Fruit fly (Drosophila melanogaster) whole organism, wandering third instar larva: ENCODE results near the gene SF2.

Source experiments
- CG32264 ChIP-seq: fragments of 200-800 bp; sonication (Bioruptor generic); optimal IDR thresholded peaks from 2 replicates; lab custom pipeline; 2016; ENCODE audit warnings: missing biosample characterization, missing genetic modification characterization
- CG9705 ChIP-seq: fragments of 200-800 bp; sonication (Bioruptor generic); optimal IDR thresholded peaks from 2 replicates; lab custom pipeline; 2018; ENCODE audit warnings: missing biosample characterization, mild to moderate bottlenecking, missing genetic modification characterization
- CrebA ChIP-seq: fragments of 200-800 bp; sonication (Bioruptor generic); optimal IDR thresholded peaks from 2 replicates; lab custom pipeline; 2016; ENCODE audit warnings: missing biosample characterization, mild to moderate bottlenecking, missing genetic modification characterization, borderline replicate concordance
- Dfd ChIP-seq: fragments of >200 bp; optimal IDR thresholded peaks from 2 replicates; lab custom pipeline; 2017; ENCODE audit warnings: missing biosample characterization, missing genetic modification characterization
- Dif ChIP-seq: fragments of 200-275, 200-300 bp; sonication (Bioruptor generic); optimal IDR thresholded peaks from 2 replicates; lab custom pipeline; 2018; ENCODE audit warnings: missing biosample characterization, missing genetic modification characterization; ENCODE audit not compliant: partially characterized antibody
- GATAd ChIP-seq: sonication (Bioruptor generic); optimal IDR thresholded peaks from 2 replicates; lab custom pipeline; 2016; ENCODE audit warnings: missing biosample characterization, missing genetic modification characterization
- HLH106 ChIP-seq: fragments of 200-800 bp; optimal IDR thresholded peaks from 3 replicates; lab custom pipeline; 2019; ENCODE audit warnings: missing biosample characterization, mild to moderate bottlenecking, missing genetic modification characterization, moderate library complexity
- Hr78 ChIP-seq: fragments of >200 bp; optimal IDR thresholded peaks from 2 replicates; lab custom pipeline; 2017; ENCODE audit warnings: missing biosample characterization, missing genetic modification characterization
- Jra ChIP-seq: sonication (Bioruptor generic); optimal IDR thresholded peaks from 2 replicates; lab custom pipeline; 2016; ENCODE audit warnings: missing biosample characterization, missing genetic modification characterization
- Myc ChIP-seq: fragments of >200 bp; optimal IDR thresholded peaks from 2 replicates; lab custom pipeline; 2017
- N ChIP-seq: fragments of >200 bp; optimal IDR thresholded peaks from 2 replicates; lab custom pipeline; 2018; ENCODE audit warnings: missing biosample characterization, missing external identifiers, missing genetic modification characterization
- OdsH ChIP-seq: fragments of 200-800 bp; sonication (Bioruptor generic); optimal IDR thresholded peaks from 2 replicates; lab custom pipeline; 2016; ENCODE audit warnings: missing biosample characterization, mild to moderate bottlenecking, missing genetic modification characterization
- Rel ChIP-seq, 2 experiments: fragments of 200-800 bp; sonication (Bioruptor generic) in 1 of 2; optimal IDR thresholded peaks; 2 replicates in 1 of 2; 3 replicates in 1 of 2; lab custom pipeline; 2016 to 2019; ENCODE audit warnings: mild to moderate bottlenecking in 2 of 2, missing biosample characterization in 2 of 2, missing genetic modification characterization in 2 of 2, moderate library complexity in 1 of 2
- Sp1 ChIP-seq: fragments of 200-800 bp; sonication (Bioruptor generic); optimal IDR thresholded peaks from 3 replicates; lab custom pipeline; 2019; ENCODE audit warnings: missing biosample characterization, mild to moderate bottlenecking, missing genetic modification characterization, moderate library complexity
- br ChIP-seq: fragments of 200-800 bp; sonication (Bioruptor generic); optimal IDR thresholded peaks from 2 replicates; lab custom pipeline; 2016; ENCODE audit warnings: missing biosample characterization, missing genetic modification characterization
- brk ChIP-seq: fragments of 200-800 bp; sonication (Bioruptor generic); optimal IDR thresholded peaks from 2 replicates; lab custom pipeline; 2016; ENCODE audit warnings: missing biosample characterization, mild to moderate bottlenecking, missing genetic modification characterization
- dl ChIP-seq, 2 experiments: fragments of 175-275, 200-275 bp in 1 of 2; fragments of 200-275 bp in 1 of 2; sonication (Bioruptor generic); optimal IDR thresholded peaks; lab custom pipeline; 2018; ENCODE audit warnings: mild to moderate bottlenecking in 2 of 2, missing biosample characterization in 2 of 2, missing genetic modification characterization in 2 of 2, moderate library complexity in 2 of 2; ENCODE audit not compliant: partially characterized antibody in 2 of 2, insufficient read depth in 1 of 2
- dmrt93B ChIP-seq: fragments of 200-800 bp; sonication (Bioruptor generic); optimal IDR thresholded peaks from 2 replicates; lab custom pipeline; 2018; ENCODE audit warnings: missing biosample characterization, mild to moderate bottlenecking, missing genetic modification characterization
- dsf ChIP-seq: sonication (Bioruptor generic); optimal IDR thresholded peaks from 2 replicates; lab custom pipeline; 2016; ENCODE audit warnings: missing biosample characterization, missing genetic modification characterization, borderline replicate concordance
- ey ChIP-seq: fragments of 200-800 bp; sonication (Bioruptor generic); optimal IDR thresholded peaks from 2 replicates; lab custom pipeline; 2016; ENCODE audit warnings: missing biosample characterization, missing genetic modification characterization
- foxo ChIP-seq, 2 experiments: fragments of 200-800 bp; sonication (Bioruptor generic); optimal IDR thresholded peaks; 2 replicates in 1 of 2; 3 replicates in 1 of 2; lab custom pipeline; 2016 to 2017; ENCODE audit warnings: missing biosample characterization in 2 of 2, missing genetic modification characterization in 2 of 2
- fru ChIP-seq: fragments of 200-800 bp; sonication (Bioruptor generic); optimal IDR thresholded peaks from 3 replicates; lab custom pipeline; 2016; ENCODE audit warnings: missing biosample characterization, mild to moderate bottlenecking, missing genetic modification characterization
- h ChIP-seq: fragments of 200-800 bp; sonication (Bioruptor generic); optimal IDR thresholded peaks from 3 replicates; lab custom pipeline; 2016; ENCODE audit warnings: missing biosample characterization, mild to moderate bottlenecking, missing genetic modification characterization
- lola ChIP-seq: fragments of >200 bp; optimal IDR thresholded peaks from 2 replicates; lab custom pipeline; 2017; ENCODE audit warnings: missing biosample characterization, missing genetic modification characterization
- psq ChIP-seq: fragments of 200-800 bp; sonication (Bioruptor generic); optimal IDR thresholded peaks from 3 replicates; lab custom pipeline; 2017; ENCODE audit warnings: missing biosample characterization, mild to moderate bottlenecking, missing genetic modification characterization, moderate library complexity
- sage ChIP-seq: fragments of 200-800 bp; sonication (Bioruptor generic); optimal IDR thresholded peaks from 2 replicates; lab custom pipeline; 2016; ENCODE audit warnings: missing biosample characterization, mild to moderate bottlenecking, missing genetic modification characterization
- sv ChIP-seq: fragments of 200-800 bp; sonication (Bioruptor generic); optimal IDR thresholded peaks from 3 replicates; lab custom pipeline; 2016; ENCODE audit warnings: missing biosample characterization, missing genetic modification characterization
- tai ChIP-seq: sonication (Bioruptor generic); optimal IDR thresholded peaks from 2 replicates; lab custom pipeline; 2016; ENCODE audit warnings: missing biosample characterization, missing genetic modification characterization
- usp ChIP-seq: fragments of >200 bp; optimal IDR thresholded peaks from 2 replicates; lab custom pipeline; 2017; ENCODE audit warnings: missing biosample characterization, missing genetic modification characterization
- woc ChIP-seq: sonication (Bioruptor generic); optimal IDR thresholded peaks from 2 replicates; lab custom pipeline; 2016; ENCODE audit warnings: missing biosample characterization, mild to moderate bottlenecking, missing genetic modification characterization

Gene SF2

DNA sequence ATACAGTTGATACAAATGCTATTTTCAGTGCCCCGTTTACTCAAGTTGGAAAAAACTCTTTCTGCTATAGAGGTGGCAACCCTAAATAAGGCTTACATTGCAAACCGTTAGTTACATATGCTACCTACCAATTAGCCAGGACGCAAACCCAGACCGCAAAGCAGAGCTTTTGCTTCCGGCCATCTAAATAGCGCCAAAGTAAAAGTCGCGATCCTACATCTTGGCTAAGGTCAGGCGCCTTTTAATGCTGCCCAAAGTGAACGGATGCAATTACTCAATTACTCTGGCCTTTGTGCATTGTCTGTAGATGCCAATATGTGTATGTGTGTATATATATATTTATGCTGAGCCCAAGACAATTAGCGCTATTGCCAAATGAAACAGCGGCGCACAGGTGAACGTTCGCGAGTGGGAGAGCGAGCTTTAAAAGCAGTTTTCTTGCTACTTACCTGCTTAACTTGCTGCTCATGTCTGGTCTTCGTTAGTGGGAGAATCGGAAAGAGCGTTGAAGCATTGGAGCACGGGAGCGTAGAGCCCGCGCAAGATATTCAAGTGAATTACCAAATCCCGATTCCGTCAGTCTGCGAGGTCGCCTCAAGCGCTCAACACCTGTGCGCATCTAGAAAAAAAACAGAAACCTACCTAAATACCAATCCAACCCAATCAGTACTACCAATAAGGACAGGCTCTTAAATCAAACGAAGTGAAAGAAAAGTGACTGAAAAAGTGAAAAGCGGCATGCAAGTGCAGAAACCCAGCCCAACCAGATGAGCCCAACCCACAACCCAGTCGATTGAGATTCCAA lies 36.4 kb downstream of the SF2 start, which contains the start of gene Zip89B:
Gene Zip89B, plus strand, starts transcription at position 574 of the 805 bp plus-strand sequence.
- peak; percentile 8 for TF ChIP-seq psq (GFP tag; lab: Kevin White, UChicago)
- no peak for TF ChIP-seq GATAd (GFP tag; lab: Kevin White, UChicago)
- no peak for TF ChIP-seq Myc (lab: Kevin White, UChicago)
- TF ChIP-seq fru (GFP tag; lab: Kevin White, UChicago), result no peak
- TF ChIP-seq usp (GFP tag; lab: Kevin White, UChicago), result no peak
- no peak for TF ChIP-seq N (GFP tag; lab: Kevin White, UChicago)
- TF ChIP-seq h (GFP tag; lab: Kevin White, UChicago), result no peak
- TF ChIP-seq br (GFP tag; lab: Kevin White, UChicago), result no peak
- peak; percentile 89 for TF ChIP-seq Dif (GFP tag; lab: Kevin White, UChicago)
- TF ChIP-seq CG9705 (GFP tag; lab: Kevin White, UChicago), result no peak
- no peak for TF ChIP-seq Rel (GFP tag; optimal IDR thresholded peaks at IDR 0.05; lab: Kevin White, UChicago)
- TF ChIP-seq Rel (tag; optimal IDR thresholded peaks at IDR 0.05; lab: Kevin White, UChicago), result peak; percentile 40
- TF ChIP-seq dl (GFP tag; optimal IDR thresholded peaks at IDR 0.05; lab: Kevin White, UChicago; ENCODE audit: insufficient read depth in 1 of 2, partially characterized antibody in 2 of 2), result peak; percentile 71 to 86
- TF ChIP-seq sage (GFP tag; lab: Kevin White, UChicago), result peak; percentile 25
- TF ChIP-seq OdsH (GFP tag; lab: Kevin White, UChicago), result peak; percentile 18
- no peak for TF ChIP-seq Dfd (GFP tag; lab: Kevin White, UChicago)
- TF ChIP-seq Hr78, result no peak
- TF ChIP-seq, all 38 proteins: peak for 6

DNA sequence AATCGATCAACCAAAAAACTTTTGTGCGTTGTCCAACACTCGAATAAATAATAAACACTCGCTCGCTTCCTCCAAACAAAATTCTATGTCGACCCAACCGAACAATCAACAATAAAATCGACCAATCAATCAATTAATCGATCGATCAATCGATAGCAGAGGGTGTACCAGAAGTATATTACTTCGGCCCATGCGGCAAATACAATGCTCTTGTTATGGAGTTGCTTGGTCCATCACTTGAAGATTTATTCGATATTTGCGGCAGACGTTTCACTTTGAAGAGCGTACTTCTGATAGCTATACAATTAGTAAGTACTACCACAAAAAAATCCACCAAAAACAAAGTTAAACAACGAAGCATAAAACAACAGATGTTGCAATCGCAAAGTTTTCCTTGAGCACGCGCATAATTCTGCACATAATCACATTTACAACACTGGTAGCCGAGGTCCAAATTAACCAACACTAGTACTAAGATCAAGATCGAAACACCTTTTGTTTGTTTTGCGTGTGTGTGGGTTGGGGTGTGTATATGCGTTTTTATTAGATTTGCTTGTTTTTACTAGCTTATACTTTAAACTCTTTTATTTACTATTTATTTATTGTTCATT lies 46.2 kb downstream of the SF2 start:
- TF ChIP-seq HLH106 (tag; lab: Kevin White, UChicago), result no peak
- no peak for TF ChIP-seq Sp1 (GFP tag; lab: Kevin White, UChicago)
- no peak for TF ChIP-seq Dif (GFP tag; lab: Kevin White, UChicago)
- TF ChIP-seq N (GFP tag; lab: Kevin White, UChicago), result no peak
- no peak for TF ChIP-seq sage (GFP tag; lab: Kevin White, UChicago)
- TF ChIP-seq sv (GFP tag; lab: Kevin White, UChicago), result no peak
- TF ChIP-seq psq (GFP tag; lab: Kevin White, UChicago), result no peak
- no peak for TF ChIP-seq lola (GFP tag; lab: Kevin White, UChicago)
- no peak for TF ChIP-seq foxo (GFP tag; optimal IDR thresholded peaks at IDR 0.05; lab: Kevin White, UChicago)
- TF ChIP-seq brk, result no peak
- TF ChIP-seq Dfd (GFP tag; lab: Kevin White, UChicago), result no peak
- TF ChIP-seq, all 38 proteins: peak for 0

DNA sequence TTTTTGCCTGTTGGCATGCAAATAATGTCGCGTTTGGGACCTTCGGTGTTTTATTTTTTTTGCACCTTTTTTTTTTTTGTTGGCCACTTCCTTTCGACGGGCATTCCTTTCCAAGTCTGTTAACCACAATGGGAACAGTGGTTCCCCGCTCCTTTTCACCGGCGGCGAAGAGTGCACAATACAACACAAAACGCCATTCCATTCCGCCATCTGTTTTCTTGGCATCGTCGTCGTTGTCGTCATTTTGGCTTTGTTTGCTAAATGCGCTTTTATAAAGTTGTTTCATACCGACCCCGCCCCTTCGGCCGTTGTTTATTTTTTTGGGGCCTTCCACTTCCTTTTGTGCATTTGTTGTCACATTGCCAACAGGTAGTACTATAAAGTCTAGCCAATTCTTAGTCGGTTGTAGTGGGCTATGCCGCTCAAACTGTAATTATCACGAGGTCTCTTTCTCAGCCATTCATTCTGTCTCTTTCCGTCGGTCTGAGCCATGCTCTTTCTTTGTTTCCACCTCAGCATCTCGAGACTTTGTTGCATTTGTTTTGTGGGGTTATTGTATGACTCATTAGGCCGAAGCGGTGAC lies 51.5 kb downstream of the SF2 start:
- TF ChIP-seq CrebA (GFP tag; lab: Kevin White, UChicago), result no peak
- no peak for TF ChIP-seq Myc (lab: Kevin White, UChicago)
- TF ChIP-seq dmrt93B (GFP tag; lab: Kevin White, UChicago), result no peak
- no peak for TF ChIP-seq foxo (GFP tag; optimal IDR thresholded peaks at IDR 0.05; lab: Kevin White, UChicago)
- no peak for TF ChIP-seq Dif (GFP tag; lab: Kevin White, UChicago)
- no peak for TF ChIP-seq tai (GFP tag; lab: Kevin White, UChicago)
- TF ChIP-seq Hr78, result no peak
- TF ChIP-seq sage (GFP tag; lab: Kevin White, UChicago), result no peak
- TF ChIP-seq dsf (GFP tag; lab: Kevin White, UChicago), result no peak
- no peak for TF ChIP-seq h (GFP tag; lab: Kevin White, UChicago)
- TF ChIP-seq psq (GFP tag; lab: Kevin White, UChicago), result peak; percentile 74
- TF ChIP-seq GATAd (GFP tag; lab: Kevin White, UChicago), result no peak
- TF ChIP-seq brk, result no peak
- no peak for TF ChIP-seq OdsH (GFP tag; lab: Kevin White, UChicago)
- no peak for TF ChIP-seq Dfd (GFP tag; lab: Kevin White, UChicago)
- no peak for TF ChIP-seq sv (GFP tag; lab: Kevin White, UChicago)
- TF ChIP-seq ey, result no peak
- TF ChIP-seq HLH106 (tag; lab: Kevin White, UChicago), result no peak
- no peak for TF ChIP-seq CG9705 (GFP tag; lab: Kevin White, UChicago)
- TF ChIP-seq woc (GFP tag; lab: Kevin White, UChicago), result no peak
- TF ChIP-seq Jra (GFP tag; lab: Kevin White, UChicago), result peak; percentile 24
- TF ChIP-seq fru (GFP tag; lab: Kevin White, UChicago), result no peak
- TF ChIP-seq CG32264 (GFP tag; lab: Kevin White, UChicago), result no peak
- TF ChIP-seq Rel (GFP tag; optimal IDR thresholded peaks at IDR 0.05; lab: Kevin White, UChicago), result no peak
- peak; percentile 77 for TF ChIP-seq Rel (tag; optimal IDR thresholded peaks at IDR 0.05; lab: Kevin White, UChicago)
- no peak for TF ChIP-seq dl (GFP tag; optimal IDR thresholded peaks at IDR 0.05; lab: Kevin White, UChicago; ENCODE audit: insufficient read depth in 1 of 2, partially characterized antibody in 2 of 2)
